Fruit fly (Drosophila melanogaster) whole organism, embryonic: ENCODE results near the gene CG13359.
A peak's percentile ranks its signal among the peaks of the same experiment; 100 is the strongest.

Experiments
- CG11504 ChIP-seq: fragments of 200-800 bp; sonication (Bioruptor generic); optimal IDR thresholded peaks from 3 replicates; lab custom pipeline; 2019; ENCODE audit warnings: missing biosample characterization, mild to moderate bottlenecking, missing genetic modification characterization, moderate library complexity
- CG13424 ChIP-seq: fragments of 200-800 bp; sonication (Bioruptor generic); optimal IDR thresholded peaks from 2 replicates; lab custom pipeline; 2019; ENCODE audit warnings: missing biosample characterization, mild to moderate bottlenecking, missing genetic modification characterization, moderate library complexity
- CG14860 ChIP-seq: fragments of 200-800 bp; sonication (Bioruptor generic); IDR thresholded peaks from 3 replicates; pipeline ENCODE4 v1.3.6; 2022; ENCODE audit warnings: missing biosample characterization, missing genetic modification characterization; ENCODE audit not compliant: partially characterized antibody
- CG18262 ChIP-seq: fragments of 200-800 bp; optimal IDR thresholded peaks from 3 replicates; lab custom pipeline; 2019; ENCODE audit warnings: missing biosample characterization, mild to moderate bottlenecking, missing genetic modification characterization, moderate library complexity
- CG2129 ChIP-seq: fragments of 200-800 bp; sonication (Bioruptor generic); IDR thresholded peaks from 2 replicates; pipeline ENCODE4 v1.3.6; 2022; ENCODE audit warnings: missing biosample characterization, missing genetic modification characterization; ENCODE audit not compliant: partially characterized antibody
- CG2678 ChIP-seq: fragments of 200-800 bp; sonication (Bioruptor generic); optimal IDR thresholded peaks from 3 replicates; lab custom pipeline; 2019; ENCODE audit warnings: missing biosample characterization, mild to moderate bottlenecking, missing genetic modification characterization, moderate library complexity
- CG32532 ChIP-seq: fragments of 200-800 bp; sonication (Bioruptor generic); IDR thresholded peaks from 2 replicates; pipeline ENCODE4 v1.3.6; 2022; ENCODE audit warnings: missing biosample characterization, missing genetic modification characterization
- CG33213 ChIP-seq: fragments of 200-800 bp; sonication (Bioruptor generic); optimal IDR thresholded peaks from 3 replicates; lab custom pipeline; 2016; ENCODE audit warnings: missing biosample characterization, missing genetic modification characterization
- CG3838 ChIP-seq: fragments of 200-800 bp; sonication (Bioruptor generic); optimal IDR thresholded peaks from 3 replicates; lab custom pipeline; 2016; ENCODE audit warnings: missing biosample characterization, missing genetic modification characterization
- CG42726 ChIP-seq: fragments of 200-800 bp; sonication (Bioruptor generic); IDR thresholded peaks from 2 replicates; pipeline ENCODE4 v1.3.6; 2022; ENCODE audit warnings: missing biosample characterization, missing genetic modification characterization; ENCODE audit not compliant: partially characterized antibody
- CG5180 ChIP-seq: fragments of 200-800 bp; sonication (Bioruptor generic); optimal IDR thresholded peaks from 3 replicates; lab custom pipeline; 2017; ENCODE audit warnings: missing biosample characterization, missing genetic modification characterization, mild to moderate bottlenecking, moderate library complexity, missing genetic modification reagents
- CG6791 ChIP-seq: fragments of 200-800 bp; sonication (Bioruptor generic); IDR thresholded peaks from 3 replicates; pipeline ENCODE4 v1.3.6; 2022; ENCODE audit warnings: missing biosample characterization, missing genetic modification characterization; ENCODE audit not compliant: partially characterized antibody
- CG6854 ChIP-seq: fragments of 200-800 bp; sonication (Bioruptor generic); optimal IDR thresholded peaks from 3 replicates; lab custom pipeline; 2017; ENCODE audit warnings: missing biosample characterization, mild to moderate bottlenecking, missing genetic modification characterization
- CG7745 ChIP-seq: fragments of 200-800 bp; sonication (Bioruptor generic); optimal IDR thresholded peaks from 2 replicates; lab custom pipeline; 2018; ENCODE audit warnings: missing biosample characterization, mild to moderate bottlenecking, missing genetic modification characterization, moderate library complexity
- CG7839 ChIP-seq: fragments of 200-800 bp; sonication (Bioruptor generic); optimal IDR thresholded peaks from 3 replicates; lab custom pipeline; 2018; ENCODE audit warnings: missing biosample characterization, mild to moderate bottlenecking, missing genetic modification characterization, moderate library complexity
- CG8290 ChIP-seq, 3 experiments: fragments of 200-800 bp; sonication (Bioruptor generic); optimal IDR thresholded peaks; 2 replicates each; lab custom pipeline; 2016 to 2019; ENCODE audit warnings: missing biosample characterization in 3 of 3, missing genetic modification characterization in 3 of 3, mild to moderate bottlenecking in 2 of 3, moderate library complexity in 1 of 3
- CG9797 ChIP-seq: fragments of 200-800 bp; sonication (Bioruptor generic); optimal IDR thresholded peaks from 3 replicates; lab custom pipeline; 2018; ENCODE audit warnings: missing biosample characterization, mild to moderate bottlenecking, missing genetic modification characterization
- Dref ChIP-seq: fragments of 200-800 bp; sonication (Bioruptor generic); IDR thresholded peaks from 2 replicates; pipeline ENCODE4 v1.3.6; 2022; ENCODE audit warnings: missing biosample characterization, missing genetic modification characterization
- ERR ChIP-seq: fragments of 200-800 bp; sonication (Bioruptor generic); optimal IDR thresholded peaks from 2 replicates; lab custom pipeline; 2016; ENCODE audit warnings: missing biosample characterization, missing genetic modification characterization
- Ets97D ChIP-seq: fragments of 200-800 bp; sonication (Bioruptor generic); optimal IDR thresholded peaks from 3 replicates; lab custom pipeline; 2016; ENCODE audit warnings: missing biosample characterization, missing genetic modification characterization
- Fer1 ChIP-seq: fragments of 200-800 bp; sonication (Bioruptor generic); optimal IDR thresholded peaks from 2 replicates; lab custom pipeline; 2017; ENCODE audit warnings: missing biosample characterization, mild to moderate bottlenecking, missing genetic modification characterization
- Gug ChIP-seq: fragments of 200-800 bp; sonication (Bioruptor generic); IDR thresholded peaks from 4 replicates; pipeline ENCODE4 v1.3.6; 2022; ENCODE audit warnings: missing biosample characterization, missing genetic modification characterization
- HHEX ChIP-seq: fragments of 200-800 bp; sonication (Bioruptor generic); optimal IDR thresholded peaks from 3 replicates; lab custom pipeline; 2017; ENCODE audit warnings: missing biosample characterization, mild to moderate bottlenecking, missing genetic modification characterization, missing genetic modification reagents
- HLHmδ ChIP-seq: fragments of 200-800 bp; sonication (Bioruptor generic); optimal IDR thresholded peaks from 2 replicates; lab custom pipeline; 2018; ENCODE audit warnings: missing biosample characterization, mild to moderate bottlenecking, missing genetic modification characterization, moderate library complexity
- HmgZ ChIP-seq: fragments of 200-800 bp; sonication (Bioruptor generic); optimal IDR thresholded peaks from 2 replicates; lab custom pipeline; 2018; ENCODE audit warnings: missing biosample characterization, mild to moderate bottlenecking, missing genetic modification characterization
- Mad ChIP-seq: fragments of 200-800 bp; sonication (Bioruptor generic); optimal IDR thresholded peaks from 2 replicates; lab custom pipeline; 2016; ENCODE audit warnings: missing biosample characterization, missing genetic modification characterization
- Myb ChIP-seq: fragments of 200-800 bp; sonication (Bioruptor generic); optimal IDR thresholded peaks from 2 replicates; lab custom pipeline; 2016; ENCODE audit warnings: missing biosample characterization, missing genetic modification characterization
- Poxn ChIP-seq: fragments of 200-800 bp; sonication (Bioruptor generic); IDR thresholded peaks from 2 replicates; pipeline ENCODE4 v1.3.6; 2022; ENCODE audit warnings: missing biosample characterization, missing genetic modification characterization
- YL-1 ChIP-seq: fragments of 200-800 bp; sonication (Bioruptor generic); optimal IDR thresholded peaks from 3 replicates; lab custom pipeline; 2017; ENCODE audit warnings: missing biosample characterization, mild to moderate bottlenecking, missing genetic modification characterization
- bigmax ChIP-seq: fragments of 200-800 bp; sonication (Bioruptor generic); optimal IDR thresholded peaks from 2 replicates; lab custom pipeline; 2018; ENCODE audit warnings: missing biosample characterization, mild to moderate bottlenecking, missing genetic modification characterization
- crp ChIP-seq, 2 experiments: fragments of 200-800 bp; sonication (Bioruptor generic); optimal IDR thresholded peaks; 2 replicates in 1 of 2; 3 replicates in 1 of 2; lab custom pipeline; 2017; ENCODE audit warnings: missing biosample characterization in 2 of 2, missing genetic modification characterization in 2 of 2, mild to moderate bottlenecking in 1 of 2, moderate library complexity in 1 of 2
- fd102C ChIP-seq: fragments of 200-800 bp; sonication (Bioruptor generic); optimal IDR thresholded peaks from 2 replicates; lab custom pipeline; 2018; ENCODE audit warnings: missing biosample characterization, mild to moderate bottlenecking, missing genetic modification characterization, moderate library complexity
- ftz-f1 ChIP-seq: fragments of 200-800 bp; sonication (Bioruptor generic); optimal IDR thresholded peaks from 2 replicates; lab custom pipeline; 2016; ENCODE audit warnings: missing biosample characterization, missing genetic modification characterization
- grau ChIP-seq: fragments of 200-800 bp; optimal IDR thresholded peaks from 3 replicates; lab custom pipeline; 2019; ENCODE audit warnings: missing biosample characterization, mild to moderate bottlenecking, missing genetic modification characterization, moderate library complexity
- hbn ChIP-seq: fragments of 200-800 bp; sonication (Bioruptor generic); IDR thresholded peaks from 2 replicates; pipeline ENCODE4 v1.3.6; 2022; ENCODE audit warnings: missing biosample characterization, missing genetic modification characterization; ENCODE audit not compliant: partially characterized antibody
- inv ChIP-seq: fragments of 200-800 bp; sonication (Bioruptor generic); IDR thresholded peaks from 2 replicates; pipeline ENCODE4 v1.3.6; 2022; ENCODE audit warnings: missing biosample characterization, missing genetic modification characterization; ENCODE audit not compliant: partially characterized antibody
- nmo ChIP-seq: fragments of 200-800 bp; sonication (Bioruptor generic); optimal IDR thresholded peaks from 2 replicates; lab custom pipeline; 2018; ENCODE audit warnings: missing biosample characterization, mild to moderate bottlenecking, missing genetic modification characterization, moderate library complexity
- otp ChIP-seq: fragments of 200-800 bp; sonication (Bioruptor generic); IDR thresholded peaks from 3 replicates; pipeline ENCODE4, ENCODE4 v1.3.6; 2022; ENCODE audit warnings: missing biosample characterization, missing genetic modification characterization
- sd ChIP-seq: fragments of 200-800 bp; sonication (Bioruptor generic); optimal IDR thresholded peaks from 3 replicates; lab custom pipeline; 2018; ENCODE audit warnings: missing biosample characterization, mild to moderate bottlenecking, missing genetic modification characterization, moderate library complexity
- sna ChIP-seq: fragments of 200-800 bp; sonication (Bioruptor generic); IDR thresholded peaks from 2 replicates; pipeline ENCODE4 v1.3.6; 2022; ENCODE audit warnings: missing biosample characterization, missing genetic modification characterization; ENCODE audit not compliant: partially characterized antibody
- sob ChIP-seq: fragments of 200-800 bp; sonication (Bioruptor generic); IDR thresholded peaks from 2 replicates; pipeline ENCODE4 v1.3.6; 2022; ENCODE audit warnings: missing biosample characterization, missing genetic modification characterization
- sqz ChIP-seq: fragments of 200-800 bp; sonication (Bioruptor generic); optimal IDR thresholded peaks from 3 replicates; lab custom pipeline; 2018; ENCODE audit warnings: missing biosample characterization, mild to moderate bottlenecking, missing genetic modification characterization
- tna ChIP-seq: fragments of 200-800 bp; sonication (Bioruptor generic); IDR thresholded peaks from 2 replicates; pipeline ENCODE4 v1.3.6; 2022; ENCODE audit warnings: missing biosample characterization, missing genetic modification characterization; ENCODE audit not compliant: partially characterized antibody
- tx ChIP-seq: fragments of 200-800 bp; sonication (Bioruptor generic); optimal IDR thresholded peaks from 2 replicates; lab custom pipeline; 2016; ENCODE audit warnings: missing biosample characterization, missing genetic modification characterization
- unpg ChIP-seq: fragments of 200-800 bp; sonication (Bioruptor generic); optimal IDR thresholded peaks from 3 replicates; lab custom pipeline; 2018; ENCODE audit warnings: missing biosample characterization, mild to moderate bottlenecking, missing genetic modification characterization, moderate library complexity
- wor ChIP-seq: fragments of 200-800 bp; sonication (Bioruptor generic); IDR thresholded peaks from 2 replicates; pipeline ENCODE4 v1.3.6; 2022; ENCODE audit warnings: missing biosample characterization, missing genetic modification characterization
- zf30C ChIP-seq: fragments of 200-800 bp; sonication (Bioruptor generic); optimal IDR thresholded peaks from 3 replicates; lab custom pipeline; 2018; ENCODE audit warnings: missing biosample characterization, mild to moderate bottlenecking, missing genetic modification characterization

The CG13359 gene

DNA sequence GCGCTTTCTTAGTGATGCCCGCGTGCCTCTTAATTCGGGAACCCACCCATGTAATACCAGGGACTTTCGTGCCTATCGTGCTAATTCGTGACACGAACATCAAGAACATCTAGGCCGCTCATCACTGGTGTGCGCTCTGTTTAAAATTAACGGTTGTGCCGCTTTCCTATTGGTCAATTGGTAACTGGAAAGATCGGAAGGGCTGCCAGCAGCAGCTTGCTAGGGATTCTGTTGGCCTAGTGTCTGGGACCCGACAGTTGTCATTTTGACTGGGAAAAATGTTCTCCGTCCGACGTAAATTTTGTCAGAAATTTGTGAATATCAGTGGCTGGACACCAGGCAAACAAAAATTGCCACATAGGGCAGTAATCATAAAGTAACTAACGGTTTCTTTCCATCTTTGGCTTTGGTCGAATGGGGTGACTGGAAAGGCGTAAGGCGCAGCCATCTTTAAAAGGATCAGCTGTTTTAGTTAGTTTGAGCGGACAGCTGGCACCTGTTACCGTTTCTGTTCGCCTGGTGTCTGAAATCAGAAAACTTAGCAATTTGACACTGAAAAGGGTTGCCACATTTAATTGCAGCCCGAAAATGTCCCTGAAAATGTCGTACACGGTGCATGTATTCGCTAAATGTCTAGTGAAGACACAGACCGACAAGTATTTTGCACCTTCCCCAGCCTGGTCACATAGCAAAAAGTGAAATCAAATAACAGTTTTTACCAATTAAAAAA lies 44.2 kb downstream of the CG13359 start, which contains the start of gene CG5273 (continued):
- TF ChIP-seq nmo (GFP tag; lab: Kevin White, UChicago) (peak; percentile 30), CG32532 (GFP tag; lab: Robert Waterston, UW) (no peak; the same call in 1 of the 2 replicates), bigmax (GFP tag; lab: Kevin White, UChicago) (no peak), CG42726 (GFP tag; lab: Robert Waterston, UW) (peak; percentile 85), CG9797 (GFP tag; lab: Kevin White, UChicago) (peak; percentile 98), tx (peak; percentile 1), tna (GFP tag; lab: Robert Waterston, UW) (peak; percentile 78), CG5180 (GFP tag; lab: Kevin White, UChicago) (no peak), HmgZ (tag; lab: Kevin White, UChicago) (peak; percentile 53), Myb (GFP tag; lab: Kevin White, UChicago) (peak; percentile 94), sna (GFP tag; lab: Robert Waterston, UW) (peak; percentile 96), crp (GFP tag; optimal IDR thresholded peaks at IDR 0.05; lab: Kevin White, UChicago) (peak; percentile 12 to 80), sd (tag; lab: Kevin White, UChicago) (peak; percentile 53), ERR (GFP tag; lab: Kevin White, UChicago) (no peak), CG7839 (tag; lab: Kevin White, UChicago) (peak; percentile 7), Dref (GFP tag; lab: Robert Waterston, UW) (peak; percentile 46), CG7745 (tag; lab: Kevin White, UChicago) (peak; percentile 68), wor (GFP tag; lab: Robert Waterston, UW) (no peak), inv (GFP tag; lab: Robert Waterston, UW) (peak; percentile 85), Poxn (no peak), zf30C (GFP tag; lab: Kevin White, UChicago) (no peak), sqz (GFP tag; lab: Kevin White, UChicago) (no peak), fd102C (GFP tag; lab: Kevin White, UChicago) (peak; percentile 22), hbn (GFP tag; lab: Robert Waterston, UW) (peak; percentile 96), CG33213 (peak; percentile 85), HHEX (GFP tag; lab: Kevin White, UChicago) (no peak), Mad (GFP tag; lab: Kevin White, UChicago) (peak; percentile 19), CG11504 (tag; lab: Kevin White, UChicago) (peak; percentile 30), YL-1 (GFP tag; lab: Kevin White, UChicago) (peak; percentile 56), CG6791 (GFP tag; lab: Robert Waterston, UW) (peak; percentile 97), CG6854 (no peak), CG13424 (tag; lab: Kevin White, UChicago) (peak; percentile 5), CG3838 (GFP tag; lab: Kevin White, UChicago) (no peak), CG14860 (GFP tag; lab: Robert Waterston, UW) (peak; percentile 91), unpg (GFP tag; lab: Kevin White, UChicago) (peak; percentile 25), CG8290 (GFP tag; optimal IDR thresholded peaks at IDR 0.05; lab: Kevin White, UChicago) (peak; percentile 77), CG8290 (tag; optimal IDR thresholded peaks at IDR 0.05; lab: Kevin White, UChicago) (peak; percentile 15 to 93), ftz-f1 (GFP tag; lab: Kevin White, UChicago) (peak; percentile 96), grau (peak; percentile 21), Ets97D (GFP tag; lab: Kevin White, UChicago) (peak; percentile 95), Fer1 (no peak), CG18262 (tag; lab: Kevin White, UChicago) (peak; percentile 45), otp (peak; percentile 39; the same call in 1 of the 3 replicates), sob (GFP tag; lab: Robert Waterston, UW) (peak; percentile 20; the same call in 1 of the 2 replicates), HLHmδ (GFP tag; lab: Kevin White, UChicago) (peak; percentile 51), CG2129 (peak; percentile 99), CG2678 (tag; lab: Kevin White, UChicago) (peak; percentile 24), Gug (GFP tag; lab: Robert Waterston, UW) (peak; percentile 12; the same call in 1 of the 4 replicates)
